Fruit fly (Drosophila melanogaster) whole organism, adult: ENCODE results near the gene HINT1.

Source experiments
- CG11617 ChIP-seq: fragments of 200-800 bp; sonication (Bioruptor generic); optimal IDR thresholded peaks from 2 replicates; lab custom pipeline; 2017; ENCODE audit warnings: mild to moderate bottlenecking, missing biosample characterization, missing genetic modification reagents, missing genetic modification characterization
- CG12768 ChIP-seq: fragments of 200-800 bp; sonication (Bioruptor generic); optimal IDR thresholded peaks from 2 replicates; lab custom pipeline; 2017; ENCODE audit warnings: missing biosample characterization, missing genetic modification characterization, mild to moderate bottlenecking, moderate library complexity, missing genetic modification reagents
- CG14711 ChIP-seq: fragments of 200-800 bp; sonication (Bioruptor generic); optimal IDR thresholded peaks from 2 replicates; lab custom pipeline; 2018; ENCODE audit warnings: missing biosample characterization, mild to moderate bottlenecking, missing genetic modification characterization, moderate library complexity
- CG1620 ChIP-seq: fragments of 200-800 bp; sonication (Bioruptor generic); optimal IDR thresholded peaks from 2 replicates; lab custom pipeline; 2016; ENCODE audit warnings: missing biosample characterization, missing genetic modification characterization
- CG33017 ChIP-seq: fragments of 200-800 bp; sonication (Bioruptor generic); optimal IDR thresholded peaks from 2 replicates; lab custom pipeline; 2018; ENCODE audit warnings: missing biosample characterization, mild to moderate bottlenecking, missing genetic modification characterization, moderate library complexity
- CG5204 ChIP-seq: fragments of 200-800 bp; sonication (Bioruptor generic); optimal IDR thresholded peaks from 2 replicates; lab custom pipeline; 2016; ENCODE audit warnings: missing biosample characterization, missing genetic modification characterization
- CG7045 ChIP-seq: fragments of 200-800 bp; sonication (Bioruptor generic); optimal IDR thresholded peaks from 2 replicates; lab custom pipeline; 2017; ENCODE audit warnings: missing biosample characterization, mild to moderate bottlenecking, missing genetic modification characterization
- CG7101 ChIP-seq: fragments of 200-800 bp; sonication (Bioruptor generic); optimal IDR thresholded peaks from 2 replicates; lab custom pipeline; 2018; ENCODE audit warnings: missing biosample characterization, mild to moderate bottlenecking, missing genetic modification characterization, moderate library complexity
- Clk ChIP-seq: fragments of 200-800 bp; sonication (Bioruptor generic); optimal IDR thresholded peaks from 2 replicates; lab custom pipeline; 2017; ENCODE audit warnings: missing biosample characterization, missing genetic modification characterization
- Crg-1 ChIP-seq: fragments of 200-800 bp; sonication (Bioruptor generic); optimal IDR thresholded peaks from 2 replicates; lab custom pipeline; 2016; ENCODE audit warnings: missing biosample characterization, missing genetic modification characterization
- Hr96 ChIP-seq: fragments of 200-800 bp; sonication (Bioruptor generic); optimal IDR thresholded peaks from 2 replicates; lab custom pipeline; 2016; ENCODE audit warnings: missing biosample characterization, missing genetic modification characterization
- Mnt ChIP-seq: fragments of 200-800 bp; sonication (Bioruptor generic); optimal IDR thresholded peaks from 2 replicates; lab custom pipeline; 2016; ENCODE audit warnings: missing biosample characterization, mild to moderate bottlenecking, missing genetic modification characterization
- bab1 ChIP-seq: fragments of 200-800 bp; sonication (Bioruptor generic); optimal IDR thresholded peaks from 3 replicates; lab custom pipeline; 2019; ENCODE audit warnings: missing biosample characterization, mild to moderate bottlenecking, missing genetic modification characterization, moderate library complexity
- cic ChIP-seq: fragments of 200-800 bp; sonication (Bioruptor generic); optimal IDR thresholded peaks from 2 replicates; lab custom pipeline; 2017; ENCODE audit warnings: missing biosample characterization, mild to moderate bottlenecking, missing genetic modification characterization, moderate library complexity
- cnc ChIP-seq, 2 experiments: fragments of >200 bp; optimal IDR thresholded peaks; 2 replicates each; lab custom pipeline; 2017
- kay ChIP-seq: fragments of 200-800 bp; sonication (Bioruptor generic); peaks from one replicate; lab custom pipeline; 2016; ENCODE audit warnings: missing biosample characterization, missing genetic modification characterization, borderline replicate concordance
- ovo ChIP-seq: fragments of 200-800 bp; sonication (Bioruptor generic); optimal IDR thresholded peaks from 2 replicates; lab custom pipeline; 2016; ENCODE audit warnings: missing biosample characterization, missing genetic modification characterization
- pad ChIP-seq: fragments of 200-800 bp; sonication (Bioruptor generic); optimal IDR thresholded peaks from 3 replicates; lab custom pipeline; 2017; ENCODE audit warnings: missing biosample characterization, missing genetic modification characterization, mild to moderate bottlenecking, moderate library complexity, missing genetic modification reagents
- tj ChIP-seq: fragments of 200-800 bp; sonication (Bioruptor generic); optimal IDR thresholded peaks from 3 replicates; lab custom pipeline; 2017; ENCODE audit warnings: missing biosample characterization, mild to moderate bottlenecking, missing genetic modification characterization, moderate library complexity
- toe ChIP-seq: fragments of 200-800 bp; sonication (Bioruptor generic); optimal IDR thresholded peaks from 2 replicates; lab custom pipeline; 2016; ENCODE audit warnings: missing biosample characterization, missing genetic modification characterization

The HINT1 gene

DNA sequence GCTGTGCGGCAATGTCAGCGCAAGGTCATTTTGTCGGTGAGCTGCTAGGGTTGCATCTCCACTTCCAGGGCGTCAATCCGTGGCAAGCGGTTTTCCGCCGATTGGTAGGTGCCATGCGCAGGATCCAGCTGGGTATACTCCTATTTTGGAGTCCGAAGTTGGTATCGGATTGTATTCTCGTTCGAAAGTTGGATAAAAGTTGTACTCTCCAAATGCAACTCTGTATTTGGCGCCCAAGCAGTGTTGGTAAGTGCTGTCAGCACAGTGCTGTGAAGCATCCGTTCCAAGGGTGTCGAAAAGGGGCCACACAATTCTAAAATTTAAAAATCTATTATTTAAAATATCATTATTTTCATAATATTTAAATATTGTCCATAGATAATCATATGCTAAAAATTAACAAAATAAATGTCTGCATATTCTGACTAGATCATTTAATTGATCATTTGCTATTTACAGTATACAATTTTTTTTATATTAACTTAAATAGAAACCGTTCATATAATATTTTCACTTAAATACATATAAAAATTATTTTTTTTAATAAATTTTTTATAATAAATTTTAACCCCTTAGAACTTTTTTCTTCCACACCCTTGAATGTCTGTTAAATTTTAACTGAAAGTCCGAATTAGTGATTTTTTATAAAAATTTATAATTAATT is 21.3 kb upstream of the HINT1 start:
- peak; percentile 90 for TF ChIP-seq pad (GFP tag; lab: Kevin White, UChicago)
- peak; percentile 91 for TF ChIP-seq Hr96 (GFP tag; lab: Kevin White, UChicago)
- peak; percentile 95 for TF ChIP-seq CG7045 (GFP tag; lab: Kevin White, UChicago)
- no peak for TF ChIP-seq cnc (optimal IDR thresholded peaks at IDR 0.05; lab: Kevin White, UChicago)
- peak; percentile 97 for TF ChIP-seq CG12768 (GFP tag; lab: Kevin White, UChicago)
- no peak for TF ChIP-seq kay (GFP tag; lab: Kevin White, UChicago)
- TF ChIP-seq bab1 (GFP tag; lab: Kevin White, UChicago) = peak; percentile 89
- TF ChIP-seq CG5204 (GFP tag; lab: Kevin White, UChicago) = no peak
- TF ChIP-seq CG11617 (GFP tag; lab: Kevin White, UChicago) = peak; percentile 95
- TF ChIP-seq tj (GFP tag; lab: Kevin White, UChicago) = peak; percentile 73
- TF ChIP-seq cic (GFP tag; lab: Kevin White, UChicago) = peak; percentile 86
- TF ChIP-seq CG7101 (tag; lab: Kevin White, UChicago) = peak; percentile 97
- TF ChIP-seq CG1620 (GFP tag; lab: Kevin White, UChicago) = peak; percentile 95
- peak; percentile 98 for TF ChIP-seq CG33017 (tag; lab: Kevin White, UChicago)
- peak; percentile 97 for TF ChIP-seq Crg-1 (GFP tag; lab: Kevin White, UChicago)
- TF ChIP-seq Clk = peak; percentile 89
- peak; percentile 92 for TF ChIP-seq CG14711 (tag; lab: Kevin White, UChicago)
- TF ChIP-seq toe (GFP tag; lab: Kevin White, UChicago) = no peak
- peak; percentile 93 for TF ChIP-seq Mnt (GFP tag; lab: Kevin White, UChicago)
- peak; percentile 95 for TF ChIP-seq ovo (GFP tag; lab: Kevin White, UChicago)

DNA sequence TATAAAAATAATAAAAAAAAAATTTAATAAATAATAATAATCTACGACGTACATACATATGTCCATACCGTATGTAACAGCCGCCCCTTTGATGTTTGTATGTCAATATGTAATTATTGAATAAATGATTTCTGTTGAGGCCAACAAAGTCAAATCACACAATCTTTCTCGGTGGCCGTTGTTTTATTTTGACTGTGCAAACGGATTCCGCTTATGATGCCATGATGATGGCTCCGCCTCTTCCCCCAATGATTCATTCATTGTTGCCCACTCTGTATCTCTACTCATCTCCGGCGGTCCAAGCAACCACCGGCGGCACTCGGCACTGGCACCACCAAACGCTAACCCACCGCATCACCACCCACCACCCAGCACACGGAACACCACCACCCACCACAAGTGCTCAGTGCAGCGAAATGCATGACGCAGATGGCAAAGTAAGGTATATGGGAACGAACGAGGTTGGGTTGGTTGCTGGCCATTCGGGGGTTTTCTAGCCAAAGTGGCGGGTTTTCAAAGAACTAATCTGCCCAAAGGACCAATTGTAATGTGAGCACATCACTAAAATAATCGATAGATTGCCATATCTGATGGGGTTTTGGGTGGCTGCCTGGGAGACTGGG is 20.7 kb upstream of the HINT1 start:
- TF ChIP-seq Clk (peak; percentile 54), pad (GFP tag; lab: Kevin White, UChicago) (peak; percentile 27), CG7045 (GFP tag; lab: Kevin White, UChicago) (peak; percentile 7), ovo (GFP tag; lab: Kevin White, UChicago) (no peak), Hr96 (GFP tag; lab: Kevin White, UChicago) (no peak), CG14711 (tag; lab: Kevin White, UChicago) (no peak), CG11617 (GFP tag; lab: Kevin White, UChicago) (no peak), CG1620 (GFP tag; lab: Kevin White, UChicago) (no peak), Crg-1 (GFP tag; lab: Kevin White, UChicago) (no peak), kay (GFP tag; lab: Kevin White, UChicago) (no peak), CG5204 (GFP tag; lab: Kevin White, UChicago) (no peak), Mnt (GFP tag; lab: Kevin White, UChicago) (no peak), CG12768 (GFP tag; lab: Kevin White, UChicago) (peak; percentile 80), CG7101 (tag; lab: Kevin White, UChicago) (peak; percentile 21), bab1 (GFP tag; lab: Kevin White, UChicago) (peak; percentile 5), CG33017 (tag; lab: Kevin White, UChicago) (peak; percentile 40), cnc (optimal IDR thresholded peaks at IDR 0.05; lab: Kevin White, UChicago) (no peak), cic (GFP tag; lab: Kevin White, UChicago) (peak; percentile 76), toe (GFP tag; lab: Kevin White, UChicago) (no peak), tj (GFP tag; lab: Kevin White, UChicago) (peak; percentile 40)

DNA sequence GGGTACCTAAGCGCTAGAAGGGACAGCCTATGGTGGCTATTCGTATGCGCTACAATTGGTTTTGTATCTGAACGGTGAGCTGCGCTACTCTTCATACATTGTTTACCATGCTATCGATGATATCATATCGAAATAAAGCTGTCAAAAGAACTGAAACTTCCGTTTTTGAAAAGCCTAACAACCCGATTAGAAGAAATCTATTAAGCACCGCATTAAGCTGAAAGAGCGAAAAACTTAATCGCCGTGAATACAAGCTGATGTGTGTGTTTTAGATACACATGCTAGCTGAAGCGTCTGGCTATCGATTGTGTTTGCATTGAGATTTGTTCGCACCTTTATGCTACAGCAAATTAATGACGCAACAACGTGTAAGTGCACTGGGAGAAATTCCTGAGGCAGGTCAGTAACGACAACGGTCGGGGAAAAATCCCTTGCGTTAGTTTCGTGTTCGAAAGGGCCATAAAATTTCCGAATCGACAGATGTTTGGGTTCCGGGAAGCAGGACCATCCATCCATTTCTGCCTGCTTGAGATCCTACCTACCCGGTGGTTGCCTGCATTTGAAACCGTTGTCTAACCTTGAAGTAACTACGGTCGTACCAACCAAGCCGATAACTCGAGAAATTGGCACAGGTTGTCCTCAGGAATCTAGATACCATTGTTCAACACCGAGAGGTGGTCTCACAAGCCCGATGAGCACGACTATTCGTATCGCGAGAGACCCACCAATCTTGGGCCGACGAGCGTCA is 19.4 kb upstream of the HINT1 start:
- peak; percentile 52 for TF ChIP-seq tj (GFP tag; lab: Kevin White, UChicago)
- TF ChIP-seq CG5204 (GFP tag; lab: Kevin White, UChicago) = no peak
- TF ChIP-seq kay (GFP tag; lab: Kevin White, UChicago) = no peak
- peak; percentile 40 for TF ChIP-seq CG11617 (GFP tag; lab: Kevin White, UChicago)
- no peak for TF ChIP-seq cnc (optimal IDR thresholded peaks at IDR 0.05; lab: Kevin White, UChicago)
- TF ChIP-seq CG7101 (tag; lab: Kevin White, UChicago) = peak; percentile 56
- peak; percentile 60 for TF ChIP-seq CG14711 (tag; lab: Kevin White, UChicago)
- TF ChIP-seq CG33017 (tag; lab: Kevin White, UChicago) = peak; percentile 86
- TF ChIP-seq ovo (GFP tag; lab: Kevin White, UChicago) = no peak
- TF ChIP-seq Crg-1 (GFP tag; lab: Kevin White, UChicago) = peak; percentile 32
- TF ChIP-seq Hr96 (GFP tag; lab: Kevin White, UChicago) = peak; percentile 4
- no peak for TF ChIP-seq Clk
- TF ChIP-seq bab1 (GFP tag; lab: Kevin White, UChicago) = no peak
- no peak for TF ChIP-seq pad (GFP tag; lab: Kevin White, UChicago)
- peak; percentile 36 for TF ChIP-seq CG12768 (GFP tag; lab: Kevin White, UChicago)
- no peak for TF ChIP-seq CG1620 (GFP tag; lab: Kevin White, UChicago)
- peak; percentile 53 for TF ChIP-seq CG7045 (GFP tag; lab: Kevin White, UChicago)
- no peak for TF ChIP-seq cic (GFP tag; lab: Kevin White, UChicago)
- TF ChIP-seq toe (GFP tag; lab: Kevin White, UChicago) = peak; percentile 1
- no peak for TF ChIP-seq Mnt (GFP tag; lab: Kevin White, UChicago)

DNA sequence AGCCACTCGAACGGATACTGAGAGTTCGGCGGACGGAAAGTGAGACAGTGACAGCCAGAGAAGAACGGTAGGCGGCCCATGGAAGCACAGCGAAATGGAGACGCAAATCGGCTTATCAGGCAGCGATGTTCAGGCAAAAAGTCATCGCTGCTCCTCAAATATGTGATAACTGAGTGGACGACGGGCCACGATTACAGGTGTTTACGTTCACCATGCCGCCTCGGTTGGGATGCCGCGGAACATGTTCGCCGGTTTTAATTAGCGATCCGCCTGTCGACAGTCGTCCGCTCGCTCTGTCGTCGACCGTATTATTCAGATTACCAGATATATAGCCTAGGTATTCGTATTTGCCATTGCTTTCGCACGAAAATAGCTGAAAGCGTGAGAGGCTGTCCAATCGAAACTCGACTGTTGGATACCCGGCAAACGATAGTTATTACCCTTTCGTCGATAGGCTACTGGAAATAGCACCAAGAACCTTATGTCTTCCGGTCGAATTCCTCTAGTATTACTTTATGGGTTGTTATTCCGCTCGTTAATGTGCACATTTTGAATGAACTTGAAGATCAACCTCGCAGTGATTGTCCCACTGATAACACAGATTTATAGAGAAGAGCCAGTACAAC is 18.7 kb upstream of the HINT1 start:
- TF ChIP-seq tj (GFP tag; lab: Kevin White, UChicago) (no peak), CG12768 (GFP tag; lab: Kevin White, UChicago) (peak; percentile 44), CG33017 (tag; lab: Kevin White, UChicago) (no peak), CG14711 (tag; lab: Kevin White, UChicago) (peak; percentile 5), Mnt (GFP tag; lab: Kevin White, UChicago) (peak; percentile 54), ovo (GFP tag; lab: Kevin White, UChicago) (peak; percentile 14), cic (GFP tag; lab: Kevin White, UChicago) (peak; percentile 91), Hr96 (GFP tag; lab: Kevin White, UChicago) (no peak), Crg-1 (GFP tag; lab: Kevin White, UChicago) (peak; percentile 23)
